Fruit fly (Drosophila melanogaster): ENCODE data around the gene Uba4.

DNA sequence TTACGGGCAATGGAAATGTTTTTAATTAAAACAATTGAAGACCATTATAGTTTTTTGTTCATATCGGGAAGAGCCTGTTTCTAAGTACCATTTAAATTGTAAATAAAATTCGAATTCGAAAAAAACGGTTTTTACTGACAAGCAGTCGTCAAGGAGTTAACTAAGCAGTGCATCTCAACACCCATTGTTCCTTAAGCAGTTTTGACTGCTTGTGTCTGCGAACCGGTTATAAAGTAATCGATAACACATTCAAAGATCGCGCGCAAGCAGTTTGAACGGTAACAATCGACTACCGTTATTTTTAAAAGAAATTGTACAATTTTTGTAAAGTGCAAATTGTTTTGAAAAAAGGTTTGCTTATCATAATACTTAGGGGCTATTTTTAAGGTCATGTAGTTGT, 39.2 kb upstream of the Uba4 start:
- no peak for TF ChIP-seq Met (GFP tag; optimal IDR thresholded peaks at IDR 0.05)
- TF ChIP-seq CG1621 (tag; optimal IDR thresholded peaks at IDR 0.05): no peak
- TF ChIP-seq vri (GFP tag; optimal IDR thresholded peaks at IDR 0.05): no peak
- no peak for TF ChIP-seq CG6854 (GFP tag; optimal IDR thresholded peaks at IDR 0.05)
- no peak for TF ChIP-seq Ets96B (tag; optimal IDR thresholded peaks at IDR 0.05)
- no peak for TF ChIP-seq CG10631 (GFP tag; optimal IDR thresholded peaks at IDR 0.05)
- no peak for TF ChIP-seq CG15336 (GFP tag; IDR thresholded peaks at IDR 0.05)
- no peak for TF ChIP-seq Sox102F (GFP tag; optimal IDR thresholded peaks at IDR 0.05)
- TF ChIP-seq fd59A (GFP tag; optimal IDR thresholded peaks at IDR 0.05): no peak
- no peak for TF ChIP-seq lz (GFP tag; optimal IDR thresholded peaks at IDR 0.05)
- no peak for TF ChIP-seq CG10669 (GFP tag; optimal IDR thresholded peaks at IDR 0.05)
- TF ChIP-seq Sox15 (GFP tag; optimal IDR thresholded peaks at IDR 0.05): no peak
